Worm (Caenorhabditis elegans): ENCODE results near the gene Y108G3AL.2.

ce11 chrV:122750-123149 is 44.0 kb upstream of the Y108G3AL.2 start, which contains the start of gene cgp-1:
- TF ChIP-seq flt-1 (GFP tag; IDR thresholded peaks at IDR 0.05) (no peak), ztf-29 (GFP tag; IDR thresholded peaks at IDR 0.05) (no peak)
